Fruit fly (Drosophila melanogaster): ENCODE data around the gene JMJD4.

JMJD4 gene

DNA sequence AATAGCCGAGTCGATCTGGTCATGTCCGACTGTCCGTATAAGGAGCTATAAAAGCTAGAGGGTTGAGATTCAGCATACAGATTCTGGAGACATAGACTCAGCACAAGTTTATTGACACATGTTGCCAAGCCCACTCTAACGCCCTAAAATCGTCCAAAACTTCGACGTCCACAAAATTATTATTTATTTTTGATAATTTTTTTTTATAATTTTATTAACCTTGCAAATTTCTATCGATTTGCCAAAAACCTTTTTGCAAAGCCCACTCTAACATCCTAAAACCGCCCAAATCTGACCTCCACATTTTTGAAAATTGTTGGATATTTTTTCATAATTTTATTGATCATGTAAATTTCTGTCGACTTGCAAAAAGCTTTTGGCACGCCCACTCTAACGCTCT is at the start of gene JMJD4:
Gene JMJD4, minus strand, starts transcription at position 101 of the 400 bp plus-strand sequence.
- TF ChIP-seq psq (optimal IDR thresholded peaks at IDR 0.05) (no peak), usp (GFP tag; optimal IDR thresholded peaks at IDR 0.05) (no peak), CG8478 (optimal IDR thresholded peaks at IDR 0.05) (no peak), EcR (GFP tag; optimal IDR thresholded peaks at IDR 0.05) (no peak), Dll (optimal IDR thresholded peaks at IDR 0.05) (no peak), pan (optimal IDR thresholded peaks at IDR 0.05) (no peak)

- TF ChIP-seq psq (optimal IDR thresholded peaks at IDR 0.05), result no peak
These were observed 43.7 kb upstream of the JMJD4 start for dm6 chr2L:18202811-18203210.

- TF ChIP-seq CG8478 (optimal IDR thresholded peaks at IDR 0.05) (no peak), Dll (optimal IDR thresholded peaks at IDR 0.05) (no peak), EcR (GFP tag; optimal IDR thresholded peaks at IDR 0.05) (no peak), psq (optimal IDR thresholded peaks at IDR 0.05) (no peak), pan (optimal IDR thresholded peaks at IDR 0.05) (no peak), usp (GFP tag; optimal IDR thresholded peaks at IDR 0.05) (no peak)
These were observed 27.6 kb upstream of the JMJD4 start for dm6 chr2L:18186695-18187094.

dm6 chr2L:18184648-18185243 is 25.7 kb upstream of the JMJD4 start, which contains the start of gene Ptp36E:
Gene Ptp36E (minus strand): TSS chr2L:18185007.
- TF ChIP-seq Dll (optimal IDR thresholded peaks at IDR 0.05) (peak; percentile 64), usp (GFP tag; optimal IDR thresholded peaks at IDR 0.05) (no peak)

DNA sequence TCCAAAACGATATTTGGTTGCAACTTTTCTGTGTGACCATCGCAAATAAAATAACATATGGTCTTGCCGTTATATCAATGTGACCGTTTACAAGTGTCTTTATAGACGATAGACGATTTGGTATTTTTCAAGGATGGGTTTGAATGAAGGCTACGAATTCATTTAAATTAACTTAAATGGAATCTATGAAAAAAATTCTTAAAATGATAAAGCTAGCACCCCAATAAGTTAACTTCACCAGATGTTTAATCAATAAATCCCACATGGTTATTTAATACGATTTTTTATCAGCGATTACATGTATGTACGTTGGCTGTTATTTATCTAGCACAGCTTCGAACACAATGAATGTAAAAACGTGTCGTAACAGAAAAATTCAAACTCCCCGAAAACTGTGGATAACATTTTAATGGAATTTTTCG is 439 bp downstream of the JMJD4 start:
- TF ChIP-seq psq (optimal IDR thresholded peaks at IDR 0.05), result no peak
- no peak for TF ChIP-seq CG8478 (optimal IDR thresholded peaks at IDR 0.05)
- no peak for TF ChIP-seq EcR (GFP tag; optimal IDR thresholded peaks at IDR 0.05)

- TF ChIP-seq EcR (GFP tag; optimal IDR thresholded peaks at IDR 0.05) (no peak), pan (optimal IDR thresholded peaks at IDR 0.05) (no peak)
These were observed 3.2 kb downstream of the JMJD4 start, which contains the start of gene CG5783 for dm6 chr2L:18155877-18156276. Gene CG5783 (plus strand): TSS chr2L:18156043.

dm6 chr2L:18154551-18154950 is 4.5 kb downstream of the JMJD4 start, which contains the start of gene CG15155:
Gene CG15155 (plus strand): TSS chr2L:18154851.
- TF ChIP-seq psq (optimal IDR thresholded peaks at IDR 0.05), result no peak
- no peak for TF ChIP-seq CG8478 (optimal IDR thresholded peaks at IDR 0.05)
- no peak for TF ChIP-seq EcR (GFP tag; optimal IDR thresholded peaks at IDR 0.05)
- no peak for TF ChIP-seq pan (optimal IDR thresholded peaks at IDR 0.05)
- no peak for TF ChIP-seq usp (GFP tag; optimal IDR thresholded peaks at IDR 0.05)
- TF ChIP-seq Dll (optimal IDR thresholded peaks at IDR 0.05), result no peak

- TF ChIP-seq psq (optimal IDR thresholded peaks at IDR 0.05) (no peak), CG8478 (optimal IDR thresholded peaks at IDR 0.05) (no peak), pan (optimal IDR thresholded peaks at IDR 0.05) (no peak), Dll (optimal IDR thresholded peaks at IDR 0.05) (no peak), usp (GFP tag; optimal IDR thresholded peaks at IDR 0.05) (no peak), EcR (GFP tag; optimal IDR thresholded peaks at IDR 0.05) (no peak)
These were observed 6.0 kb downstream of the JMJD4 start, which contains the start of gene CG17681 for dm6 chr2L:18153068-18153467. Gene CG17681 (plus strand): TSS chr2L:18153123.

DNA sequence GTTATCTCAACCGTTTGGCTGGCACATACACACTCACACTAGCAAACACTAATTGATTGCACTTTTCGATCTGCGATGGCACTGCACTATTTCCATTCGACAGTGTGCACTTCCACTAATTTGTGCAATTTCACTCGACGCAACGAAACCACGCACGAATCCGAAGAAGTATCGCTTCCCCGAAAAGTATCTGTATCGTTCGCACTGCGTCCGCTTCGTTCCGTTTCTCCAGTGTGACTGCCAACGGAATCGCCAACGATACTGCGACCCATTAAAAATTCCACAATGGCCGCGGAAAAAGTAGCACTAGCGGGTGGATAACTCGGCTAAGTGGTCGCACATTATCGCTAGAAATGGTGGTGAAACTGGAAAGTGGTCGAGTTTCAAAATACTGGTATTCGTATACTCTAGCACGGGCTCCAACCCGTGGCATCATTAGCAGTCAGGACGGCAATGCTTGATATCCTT is 6.9 kb downstream of the JMJD4 start, which contains the start of gene Socs36E:
Gene Socs36E, minus strand, starts transcription at position 246 of the 468 bp plus-strand sequence.
- no peak for TF ChIP-seq usp (GFP tag; optimal IDR thresholded peaks at IDR 0.05)

- TF ChIP-seq psq (optimal IDR thresholded peaks at IDR 0.05), result no peak
- TF ChIP-seq EcR (GFP tag; optimal IDR thresholded peaks at IDR 0.05), result no peak
- no peak for TF ChIP-seq Dll (optimal IDR thresholded peaks at IDR 0.05)
- TF ChIP-seq CG8478 (optimal IDR thresholded peaks at IDR 0.05), result no peak
- TF ChIP-seq pan (optimal IDR thresholded peaks at IDR 0.05), result no peak
- TF ChIP-seq usp (GFP tag; optimal IDR thresholded peaks at IDR 0.05), result no peak
These were observed 7.3 kb downstream of the JMJD4 start for dm6 chr2L:18151826-18152138.

DNA sequence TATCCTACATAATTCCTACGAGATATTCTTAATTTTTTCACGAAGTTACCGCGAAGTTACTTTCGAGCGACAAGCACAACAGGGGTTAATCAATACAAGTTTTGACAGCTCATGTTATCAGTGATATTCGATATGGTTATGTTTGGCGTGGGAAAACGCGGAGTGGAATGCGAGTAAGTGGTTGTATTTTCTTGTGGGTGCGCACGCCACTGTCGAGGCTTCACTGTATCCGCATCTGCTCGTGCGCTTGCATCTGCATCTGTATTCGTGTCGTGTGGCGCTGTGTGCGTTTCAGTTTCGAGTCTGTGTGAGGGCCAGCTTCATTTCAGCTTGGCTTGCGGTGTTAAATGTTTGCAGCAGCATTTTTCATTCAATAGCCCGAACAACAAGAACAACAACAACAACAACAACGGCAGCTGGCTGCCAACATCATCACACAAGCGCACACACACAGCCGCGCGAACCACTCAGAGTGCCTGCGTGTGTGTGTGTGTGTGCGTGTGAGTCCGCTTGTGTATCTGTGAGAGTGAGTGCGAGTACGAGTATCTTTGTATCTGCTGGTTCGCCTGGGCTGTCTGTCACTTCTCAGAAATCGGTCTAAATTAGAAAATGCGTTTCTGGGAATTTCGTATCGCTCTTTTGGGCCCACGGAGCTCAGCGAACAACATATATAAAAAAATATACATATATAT is 7.8 kb downstream of the JMJD4 start:
- peak; percentile 65 for TF ChIP-seq CG8478 (optimal IDR thresholded peaks at IDR 0.05)
- no peak for TF ChIP-seq usp (GFP tag; optimal IDR thresholded peaks at IDR 0.05)

DNA sequence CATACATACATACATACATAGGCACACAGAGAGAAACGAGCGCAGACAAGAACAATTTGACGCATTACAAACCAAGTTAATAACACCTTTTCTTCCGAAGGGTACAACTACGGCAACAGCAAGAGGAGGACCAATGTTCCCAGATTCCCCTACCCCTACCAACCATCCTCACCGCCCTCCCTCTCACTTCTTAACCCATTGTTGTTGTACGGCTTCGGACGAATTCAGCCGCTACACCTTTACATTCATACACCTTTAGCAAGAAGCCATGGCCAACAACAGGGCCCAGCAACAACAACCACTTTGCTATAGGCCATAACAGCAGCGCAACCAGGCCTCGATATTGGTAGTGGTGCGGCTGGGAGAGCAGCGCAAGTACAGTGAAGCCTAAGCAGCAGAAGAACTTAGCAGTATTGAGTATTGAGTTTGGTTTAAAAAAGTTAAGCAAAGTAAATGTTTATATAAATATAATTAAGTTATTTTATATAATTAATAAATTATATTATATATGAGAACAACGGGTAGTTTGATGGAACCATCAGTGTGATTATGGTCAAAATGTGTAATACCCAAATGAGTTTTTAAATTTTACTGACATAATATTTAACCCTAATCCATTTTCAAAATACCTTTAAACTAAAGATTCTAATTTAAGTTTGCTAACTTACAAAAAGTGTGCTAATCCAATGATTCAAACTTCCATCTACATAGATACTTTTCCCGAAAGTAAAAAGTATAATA is 8.5 kb downstream of the JMJD4 start:
- no peak for TF ChIP-seq Dll (optimal IDR thresholded peaks at IDR 0.05)

DNA sequence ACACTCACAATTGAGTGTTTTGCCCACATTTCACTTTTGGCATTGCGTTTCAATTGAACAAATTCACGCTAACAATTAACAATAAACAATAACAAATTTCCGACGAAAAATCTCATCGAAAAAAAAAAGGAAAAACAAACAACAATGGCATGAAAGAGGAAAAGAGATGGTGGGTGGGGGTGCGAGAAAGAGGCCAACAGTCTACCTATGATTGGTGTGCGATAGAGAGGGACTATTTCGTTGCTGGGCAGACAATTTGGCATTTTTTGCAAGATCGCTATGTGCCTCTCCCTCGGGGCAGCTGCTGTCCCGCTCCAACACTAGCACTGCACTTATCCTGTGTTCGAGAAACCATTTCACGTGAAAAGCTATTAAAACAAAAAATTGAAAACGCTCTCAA is 9.2 kb downstream of the JMJD4 start:
- TF ChIP-seq Dll (optimal IDR thresholded peaks at IDR 0.05), result no peak
- TF ChIP-seq pan (optimal IDR thresholded peaks at IDR 0.05), result no peak
- TF ChIP-seq usp (GFP tag; optimal IDR thresholded peaks at IDR 0.05), result no peak
- TF ChIP-seq CG8478 (optimal IDR thresholded peaks at IDR 0.05), result no peak
- TF ChIP-seq EcR (GFP tag; optimal IDR thresholded peaks at IDR 0.05), result no peak
- TF ChIP-seq psq (optimal IDR thresholded peaks at IDR 0.05), result no peak

All from whole organism.